Worm (Caenorhabditis elegans): ENCODE measurements around the gene gex-4.
A peak's percentile ranks its signal among the peaks of the same experiment; 100 is the strongest.

The gex-4 gene

DNA sequence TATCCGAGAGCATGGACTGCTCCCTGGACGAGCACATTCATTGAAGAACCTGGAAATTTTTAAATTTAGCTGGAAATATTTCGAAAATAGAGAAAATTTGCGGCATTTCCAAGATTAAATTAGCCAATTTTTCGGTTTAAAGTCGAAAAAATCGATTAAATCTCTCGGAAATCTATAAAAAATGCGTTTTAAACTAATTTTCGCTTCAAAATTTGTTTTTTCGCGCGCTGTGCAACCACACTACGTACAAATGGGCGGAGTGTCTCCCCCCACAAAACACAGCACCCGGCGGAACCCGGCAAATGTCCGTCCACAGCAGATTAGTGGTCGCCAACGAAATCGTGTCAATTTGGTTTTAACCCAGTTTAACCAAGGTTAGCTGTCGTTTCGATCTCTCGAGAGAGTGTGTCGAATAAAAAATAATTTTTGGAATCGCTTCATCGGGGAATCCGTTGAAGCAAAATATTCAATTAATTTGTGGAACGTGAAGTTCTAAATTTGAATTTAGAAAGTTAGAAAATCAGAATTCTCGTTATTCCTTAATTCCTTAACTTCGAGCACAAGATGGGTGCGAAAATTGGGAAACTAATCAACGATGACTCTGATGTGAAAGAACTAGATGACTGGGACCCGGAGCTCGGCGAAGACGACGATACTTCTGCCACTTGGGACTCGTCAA is 31.8 kb upstream of the gex-4 start, which contains the start of the genes tim-1 and Y75B8A.23 (continued):
- TF ChIP-seq che-1 (tag; optimal IDR thresholded peaks at IDR 0.05) (no peak), fax-1 (tag; optimal IDR thresholded peaks at IDR 0.05) (no peak), ceh-31 (tag; optimal IDR thresholded peaks at IDR 0.05) (peak; percentile 74), npax-4 (tag; optimal IDR thresholded peaks at IDR 0.05) (no peak), ceh-34 (tag; optimal IDR thresholded peaks at IDR 0.05) (peak; percentile 36), gmeb-2 (tag; optimal IDR thresholded peaks at IDR 0.05) (no peak), hlh-6 (tag; optimal IDR thresholded peaks at IDR 0.05) (no peak), ceh-2 (tag; optimal IDR thresholded peaks at IDR 0.05) (no peak), C08G9.2 (tag; optimal IDR thresholded peaks at IDR 0.05) (peak; percentile 69), pros-1 (tag; optimal IDR thresholded peaks at IDR 0.05) (peak; percentile 25), F13H6.1 (tag; optimal IDR thresholded peaks at IDR 0.05) (no peak), sox-4 (tag; optimal IDR thresholded peaks at IDR 0.05) (peak; percentile 30), ceh-9 (tag; optimal IDR thresholded peaks at IDR 0.05) (no peak), sox-2 (GFP tag; IDR thresholded peaks at IDR 0.05) (no peak), dmd-4 (tag; optimal IDR thresholded peaks at IDR 0.05; ENCODE audit: borderline replicate concordance) (no peak), nfya-1 (tag; optimal IDR thresholded peaks at IDR 0.05) (peak; percentile 84), fkh-6 (tag; optimal IDR thresholded peaks at IDR 0.05) (peak; percentile 2), tbx-7 (tag; optimal IDR thresholded peaks at IDR 0.05) (no peak), ceh-30 (tag; optimal IDR thresholded peaks at IDR 0.05) (no peak), tbx-2 (tag; optimal IDR thresholded peaks at IDR 0.05) (peak; percentile 61), hlh-13 (GFP tag; optimal IDR thresholded peaks at IDR 0.05) (peak; percentile 13), ceh-22 (tag; optimal IDR thresholded peaks at IDR 0.05) (no peak), C38D4.7 (GFP tag; optimal IDR thresholded peaks at IDR 0.05) (no peak), odd-2 (tag; optimal IDR thresholded peaks at IDR 0.05) (no peak), T23F11.4 (GFP tag; optimal IDR thresholded peaks at IDR 0.05) (no peak), elt-4 (tag; optimal IDR thresholded peaks at IDR 0.05) (no peak), unc-3 (GFP tag; conservative IDR thresholded peaks at IDR 0.05) (no peak), unc-3 (tag; optimal IDR thresholded peaks at IDR 0.05) (no peak), K09A11.1 (tag; optimal IDR thresholded peaks at IDR 0.05; ENCODE audit: insufficient read depth) (peak; percentile 40), hlh-8 (tag; optimal IDR thresholded peaks at IDR 0.05) (no peak), ttx-3 (tag; optimal IDR thresholded peaks at IDR 0.05) (no peak), unc-86 (tag; optimal IDR thresholded peaks at IDR 0.05) (no peak), pqm-1 (tag; optimal IDR thresholded peaks at IDR 0.05) (peak; percentile 6), sdc-2 (tag; optimal IDR thresholded peaks at IDR 0.05) (no peak), unc-55 (GFP tag; optimal IDR thresholded peaks at IDR 0.05) (no peak)

ce11 chrIII:12247329-12247728 is 28.9 kb upstream of the gex-4 start:
- TF ChIP-seq che-1 (tag; optimal IDR thresholded peaks at IDR 0.05) (no peak), ceh-48 (tag; optimal IDR thresholded peaks at IDR 0.05) (no peak), ceh-6 (GFP tag; optimal IDR thresholded peaks at IDR 0.05) (no peak), unc-55 (GFP tag; optimal IDR thresholded peaks at IDR 0.05) (no peak), ceh-30 (tag; optimal IDR thresholded peaks at IDR 0.05) (no peak), madf-2 (tag; optimal IDR thresholded peaks at IDR 0.05) (no peak), C38D4.7 (GFP tag; optimal IDR thresholded peaks at IDR 0.05) (no peak), elt-4 (tag; optimal IDR thresholded peaks at IDR 0.05) (no peak), ceh-34 (tag; optimal IDR thresholded peaks at IDR 0.05) (no peak), hlh-13 (GFP tag; optimal IDR thresholded peaks at IDR 0.05) (no peak), sox-2 (GFP tag; IDR thresholded peaks at IDR 0.05) (no peak), T23F11.4 (GFP tag; optimal IDR thresholded peaks at IDR 0.05) (no peak), ceh-9 (tag; optimal IDR thresholded peaks at IDR 0.05) (no peak), ceh-18 (tag; optimal IDR thresholded peaks at IDR 0.05) (no peak), ceh-31 (tag; optimal IDR thresholded peaks at IDR 0.05) (no peak), K02D7.2 (tag; optimal IDR thresholded peaks at IDR 0.05) (no peak)
